Worm (Caenorhabditis elegans) whole organism, L4 larva: ENCODE data around the gene mrck-1.
A peak's percentile ranks its signal among the peaks of the same experiment; 100 is the strongest.

ENCODE experiments used
- D1046.2 ChIP-seq: fragments of 200-800 bp; sonication (Bioruptor generic); IDR thresholded peaks from 2 replicates; pipeline ENCODE4 v1.3.6; 2022; ENCODE audit warnings: missing genetic modification characterization, missing compliant biosample characterization
- F37D6.2 ChIP-seq: sonication (generic microtip); optimal IDR thresholded peaks from 2 replicates; lab custom pipeline; 2016; ENCODE audit warnings: mild to moderate bottlenecking, missing genetic modification characterization, missing compliant biosample characterization
- R02D3.7 ChIP-seq: fragments of 150-350 bp; sonication (generic microtip); optimal IDR thresholded peaks from 3 replicates; lab custom pipeline; 2014; ENCODE audit warnings: missing biosample characterization, missing genetic modification characterization
- T20F7.1 ChIP-seq: fragments of 200-800 bp; sonication (Bioruptor generic); optimal IDR thresholded peaks from 2 replicates; lab custom pipeline; 2018; ENCODE audit warnings: mild to moderate bottlenecking, missing genetic modification characterization, missing compliant biosample characterization
- Y48G9A.11 ChIP-seq: fragments of 200-800 bp; sonication (Bioruptor generic); IDR thresholded peaks from 2 replicates; pipeline ENCODE4 v1.3.6; 2022; ENCODE audit warnings: missing genetic modification reagents, missing genetic modification characterization, missing compliant biosample characterization
- Y5F2A.4 ChIP-seq: fragments of 200-800 bp; sonication (Bioruptor generic); optimal IDR thresholded peaks from 2 replicates; lab custom pipeline; 2018; ENCODE audit warnings: mild to moderate bottlenecking, missing genetic modification characterization, missing compliant biosample characterization
- ZK546.5 ChIP-seq, 2 experiments: sonication (generic microtip); optimal IDR thresholded peaks; 2 replicates each; lab custom pipeline; 2017; ENCODE audit warnings: missing biosample characterization in 2 of 2, missing genetic modification characterization in 2 of 2
- aha-1 ChIP-seq: fragments of 150-350 bp; peaks from one replicate; lab custom pipeline; 2014; ENCODE audit warnings: missing biosample characterization, missing genetic modification characterization
- aly-2 ChIP-seq: sonication (generic microtip); optimal IDR thresholded peaks from 2 replicates; lab custom pipeline; 2018; ENCODE audit warnings: missing biosample characterization, missing genetic modification characterization
- ceh-32 ChIP-seq: sonication (generic microtip); optimal IDR thresholded peaks from 2 replicates; lab custom pipeline; 2016; ENCODE audit warnings: mild to moderate bottlenecking, missing genetic modification characterization, missing compliant biosample characterization; ENCODE audit not compliant: poor library complexity
- ceh-82 ChIP-seq: sonication (generic microtip); optimal IDR thresholded peaks from 2 replicates; lab custom pipeline; 2017; ENCODE audit warnings: missing biosample characterization, missing genetic modification characterization
- ces-1 ChIP-seq: fragments of 150-350 bp; sonication (generic microtip); optimal IDR thresholded peaks from 4 replicates; lab custom pipeline; 2014; ENCODE audit warnings: missing biosample characterization, missing genetic modification reagents, missing genetic modification characterization
- ctbp-1 ChIP-seq: fragments of 200-800 bp; sonication (Bioruptor generic); IDR thresholded peaks from 2 replicates; pipeline ENCODE4 v1.3.6; 2022; ENCODE audit warnings: missing genetic modification reagents, missing genetic modification characterization, missing compliant biosample characterization
- daf-12 ChIP-seq: fragments of 150-350 bp; optimal IDR thresholded peaks from 2 replicates; lab custom pipeline; 2014; ENCODE audit warnings: missing biosample characterization, missing genetic modification reagents, missing genetic modification characterization
- daf-16 ChIP-seq, 3 experiments: sonication (generic microtip); optimal IDR thresholded peaks; 2 replicates each; lab custom pipeline; 2016 to 2017; ENCODE audit warnings: missing genetic modification characterization in 3 of 3, missing genetic modification reagents in 3 of 3, mild to moderate bottlenecking in 2 of 3, missing compliant biosample characterization in 2 of 3, missing biosample characterization in 1 of 3, moderate library complexity in 1 of 3
- daf-19 ChIP-seq: fragments of 200-800 bp; sonication (Bioruptor generic); conservative IDR thresholded peaks from 2 replicates; pipeline ENCODE4 v1.3.6; 2022; ENCODE audit warnings: missing genetic modification characterization, missing compliant biosample characterization
- dmd-6 ChIP-seq: fragments of 200-800 bp; sonication (Bioruptor generic); IDR thresholded peaks from 2 replicates; pipeline ENCODE4 v1.3.6; 2022; ENCODE audit warnings: missing genetic modification reagents, missing genetic modification characterization, missing compliant biosample characterization
- dpl-1 ChIP-seq: fragments of 150-350 bp; optimal IDR thresholded peaks from 2 replicates; lab custom pipeline; 2014; ENCODE audit warnings: missing biosample characterization, missing genetic modification reagents, missing genetic modification characterization
- dve-1 ChIP-seq: sonication (generic microtip); optimal IDR thresholded peaks from 2 replicates; lab custom pipeline; 2017; ENCODE audit warnings: antibody characterized with exemption, mild to moderate bottlenecking, missing genetic modification characterization, missing compliant biosample characterization; ENCODE audit not compliant: insufficient read depth
- egl-27 ChIP-seq: sonication (generic microtip); optimal IDR thresholded peaks from 3 replicates; lab custom pipeline; 2017; ENCODE audit warnings: missing biosample characterization, missing genetic modification reagents, missing genetic modification characterization
- hlh-11 ChIP-seq: fragments of 200-800 bp; sonication (Bioruptor generic); optimal IDR thresholded peaks from 2 replicates; lab custom pipeline; 2018; ENCODE audit warnings: mild to moderate bottlenecking, missing genetic modification characterization, missing compliant biosample characterization
- hlh-30 ChIP-seq: sonication (generic microtip); optimal IDR thresholded peaks from 2 replicates; lab custom pipeline; 2017; ENCODE audit warnings: antibody characterized with exemption, mild to moderate bottlenecking, missing genetic modification characterization, missing compliant biosample characterization; ENCODE audit not compliant: insufficient read depth
- hmg-1.1 ChIP-seq: fragments of 200-800 bp; sonication (Bioruptor generic); IDR thresholded peaks from 2 replicates; pipeline ENCODE4 v1.3.6; 2022; ENCODE audit warnings: missing genetic modification reagents, missing genetic modification characterization, missing compliant biosample characterization
- jun-1 ChIP-seq: fragments of 150-350 bp; optimal IDR thresholded peaks from 2 replicates; lab custom pipeline; 2014; ENCODE audit warnings: missing biosample characterization, missing genetic modification reagents, missing genetic modification characterization
- lim-7 ChIP-seq: fragments of 200-800 bp; sonication (Bioruptor generic); IDR thresholded peaks from 2 replicates; pipeline ENCODE4 v1.3.6; 2022; ENCODE audit warnings: missing genetic modification characterization, missing compliant biosample characterization
- lin-1 ChIP-seq: fragments of 200-800 bp; sonication (Bioruptor generic); IDR thresholded peaks from 2 replicates; pipeline ENCODE4 v1.3.6; 2022; ENCODE audit warnings: missing genetic modification reagents, missing genetic modification characterization, missing compliant biosample characterization
- lin-15B ChIP-seq: fragments of 150-350 bp; sonication (generic microtip); optimal IDR thresholded peaks from 3 replicates; lab custom pipeline; 2014; ENCODE audit warnings: missing biosample characterization, missing genetic modification characterization
- lir-3 ChIP-seq: sonication (generic microtip); optimal IDR thresholded peaks from 2 replicates; lab custom pipeline; 2016; ENCODE audit warnings: mild to moderate bottlenecking, missing genetic modification characterization, missing compliant biosample characterization
- mdl-1 ChIP-seq, 2 experiments: fragments of 150-350 bp in 1 of 2; sonication (generic microtip) in 1 of 2; optimal IDR thresholded peaks; 2 replicates each; lab custom pipeline; 2014 to 2017; ENCODE audit warnings: missing biosample characterization in 2 of 2, missing genetic modification characterization in 2 of 2
- mes-2 ChIP-seq: sonication (generic microtip); optimal IDR thresholded peaks from 2 replicates; lab custom pipeline; 2016; ENCODE audit warnings: missing genotype, mild to moderate bottlenecking, missing genetic modification characterization, missing compliant biosample characterization; ENCODE audit not compliant: poor library complexity, severe bottlenecking
- mxl-2 ChIP-seq: fragments of 200-800 bp; sonication (Bioruptor generic); conservative IDR thresholded peaks from 2 replicates; pipeline ENCODE4 v1.3.6; 2022; ENCODE audit warnings: missing genetic modification reagents, missing genetic modification characterization, missing compliant biosample characterization
- mxl-3 ChIP-seq: fragments of 200-800 bp; sonication (Bioruptor generic); optimal IDR thresholded peaks from 2 replicates; lab custom pipeline; 2018; ENCODE audit warnings: mild to moderate bottlenecking, missing genetic modification characterization, missing compliant biosample characterization
- nhr-10 ChIP-seq: fragments of 150-350 bp; optimal IDR thresholded peaks from 2 replicates; lab custom pipeline; 2014; ENCODE audit warnings: missing biosample characterization, missing genetic modification characterization
- nhr-102 ChIP-seq: sonication (generic microtip); optimal IDR thresholded peaks from 2 replicates; lab custom pipeline; 2016; ENCODE audit warnings: mild to moderate bottlenecking, missing genetic modification characterization, moderate library complexity, missing compliant biosample characterization
- nhr-28 ChIP-seq: fragments of 150-350 bp; optimal IDR thresholded peaks from 2 replicates; lab custom pipeline; 2014; ENCODE audit warnings: missing biosample characterization, missing genetic modification characterization
- nhr-48 ChIP-seq: sonication (generic microtip); optimal IDR thresholded peaks from 2 replicates; lab custom pipeline; 2016; ENCODE audit warnings: mild to moderate bottlenecking, missing genetic modification characterization, missing compliant biosample characterization
- nhr-76 ChIP-seq: fragments of 150-350 bp; optimal IDR thresholded peaks from 2 replicates; lab custom pipeline; 2014; ENCODE audit warnings: missing biosample characterization, missing genetic modification characterization
- php-3 ChIP-seq: fragments of 200-800 bp; sonication (Bioruptor generic); IDR thresholded peaks from 2 replicates; pipeline ENCODE4 v1.3.6; 2022; ENCODE audit warnings: missing genetic modification reagents, missing genetic modification characterization, missing compliant biosample characterization
- pqm-1 ChIP-seq: sonication (generic microtip); optimal IDR thresholded peaks from 2 replicates; lab custom pipeline; 2017; ENCODE audit warnings: missing biosample characterization, missing genetic modification characterization
- sdz-12 ChIP-seq: fragments of 200-800 bp; sonication (Bioruptor generic); optimal IDR thresholded peaks from 2 replicates; lab custom pipeline; 2018; ENCODE audit warnings: mild to moderate bottlenecking, missing genetic modification characterization, missing compliant biosample characterization
- unc-39 ChIP-seq: sonication (generic microtip); optimal IDR thresholded peaks from 2 replicates; lab custom pipeline; 2017; ENCODE audit warnings: missing biosample characterization, missing genetic modification characterization
- unc-62 ChIP-seq, 3 experiments: fragments of 150-350 bp in 1 of 3; sonication (generic microtip); optimal IDR thresholded peaks in 2 of 3; peaks in 1 of 3; 1 replicate in 1 of 3; 2 replicates in 2 of 3; lab custom pipeline; 2014 to 2017; ENCODE audit warnings: missing biosample characterization in 3 of 3, missing genetic modification characterization in 3 of 3, missing genetic modification reagents in 3 of 3, missing genotype in 1 of 3
- ztf-11 ChIP-seq: fragments of 150-350 bp; optimal IDR thresholded peaks from 2 replicates; lab custom pipeline; 2014; ENCODE audit warnings: missing biosample characterization, missing genetic modification characterization
- ztf-7 ChIP-seq: fragments of 150-350 bp; optimal IDR thresholded peaks from 2 replicates; lab custom pipeline; 2014; ENCODE audit warnings: missing biosample characterization, missing genetic modification characterization

The mrck-1 gene

DNA sequence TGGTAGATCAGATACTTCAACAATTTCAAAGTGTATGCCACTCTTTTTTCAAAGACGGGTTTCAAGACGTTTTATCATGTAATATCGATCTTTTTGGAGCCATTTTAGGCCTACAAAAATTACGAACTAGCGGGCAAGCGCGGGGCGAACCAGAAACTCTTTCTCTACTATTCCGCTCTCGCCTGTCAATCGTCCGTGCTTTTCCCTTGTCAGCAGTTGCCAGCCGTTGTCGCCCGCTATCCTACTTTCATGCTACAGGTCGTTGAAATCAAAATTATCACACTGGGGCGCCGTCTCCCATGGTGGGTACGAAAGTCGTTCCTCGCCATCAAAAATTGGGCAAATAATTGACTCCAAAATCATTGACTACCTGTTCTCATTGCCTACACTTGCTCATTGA, 34.0 kb upstream of the mrck-1 start:
- TF ChIP-seq dmd-6 (GFP tag; lab: Robert Waterston, UW) (peak; percentile 58), nhr-48 (tag; lab: Kevin White, UChicago) (no peak), hlh-11 (tag; lab: Kevin White, UChicago) (peak; percentile 15)

DNA sequence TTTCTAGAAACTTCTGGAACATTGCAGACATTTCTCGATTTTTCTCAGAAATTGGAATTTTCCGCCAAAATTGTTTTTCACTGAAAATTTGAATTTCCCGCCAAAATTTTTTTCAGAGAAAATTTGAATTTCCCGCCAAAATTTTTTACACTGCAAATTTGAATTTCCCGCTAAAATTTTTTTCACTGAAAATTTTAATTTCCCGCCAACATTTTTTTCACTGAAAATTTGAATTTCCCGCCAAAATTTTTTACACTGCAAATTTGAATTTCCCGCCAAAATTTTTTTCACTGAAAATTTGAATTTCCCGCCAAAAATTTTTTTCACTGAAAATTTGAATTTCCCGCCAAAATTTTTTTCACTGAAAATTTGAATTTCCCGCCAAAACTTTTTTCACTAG, 29.4 kb upstream of the mrck-1 start:
- 0 out of 2 replicates have a peak, but pooled peaks have one; percentile 35 for TF ChIP-seq Y48G9A.11

DNA sequence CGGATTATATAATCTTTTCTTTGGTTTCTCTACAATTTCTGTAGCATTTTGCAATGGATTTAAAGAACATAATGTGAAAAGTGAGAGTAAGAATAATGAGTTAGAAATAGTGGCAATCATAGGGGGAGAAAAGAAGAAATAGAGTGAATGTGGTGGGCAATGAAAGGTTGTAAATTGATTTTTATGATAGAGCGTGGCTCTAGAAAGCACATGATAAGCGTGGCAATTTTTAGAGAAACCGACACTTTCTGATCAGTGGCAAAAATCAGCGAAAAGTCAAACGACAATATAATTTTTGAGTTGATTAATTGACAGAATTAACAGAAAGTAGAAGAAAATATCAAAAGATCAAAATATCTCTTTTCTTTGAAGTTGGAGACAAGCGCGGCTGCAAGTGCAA, 25.3 kb upstream of the mrck-1 start, which contains the start of gene K12B6.9:
TSS of gene K12B6.9 (minus strand) at position 266 of the 400 bp plus-strand sequence.
- TF ChIP-seq nhr-28 (tag; lab: Kevin White, UChicago) (peak; percentile 48), hlh-30 (tag; lab: Kevin White, UChicago) (peak; percentile 36), Y5F2A.4 (GFP tag; lab: Kevin White, UChicago) (no peak), mdl-1 (tag; optimal IDR thresholded peaks at IDR 0.05; lab: Kevin White, UChicago) (no peak), unc-62 (GFP tag; optimal IDR thresholded peaks at IDR 0.05 in 1 of 2; lab: Kevin White, UChicago) (peak in 1 of 2 experiments; percentile 54), unc-62 (tag; optimal IDR thresholded peaks at IDR 0.05; lab: Kevin White, UChicago) (no peak), dmd-6 (GFP tag; lab: Robert Waterston, UW) (peak; percentile 64), pqm-1 (tag; lab: Kevin White, UChicago) (peak; percentile 76), daf-12 (no peak), dve-1 (peak; percentile 39), php-3 (GFP tag; lab: Robert Waterston, UW) (peak; percentile 61; the same call in 1 of the 2 replicates), Y48G9A.11 (no peak), hlh-11 (tag; lab: Kevin White, UChicago) (peak; percentile 48), ces-1 (GFP tag; lab: Kevin White, UChicago) (no peak), mxl-2 (GFP tag; lab: Robert Waterston, UW) (no peak), daf-16 (GFP tag; optimal IDR thresholded peaks at IDR 0.05; lab: Kevin White, UChicago) (no peak), daf-16 (tag; optimal IDR thresholded peaks at IDR 0.05; lab: Kevin White, UChicago) (peak; percentile 43), hmg-1.1 (GFP tag; lab: Robert Waterston, UW) (no peak), aha-1 (tag; lab: Kevin White, UChicago) (peak; percentile 34), lir-3 (tag; lab: Kevin White, UChicago) (no peak), nhr-76 (tag; lab: Kevin White, UChicago) (no peak), unc-39 (tag; lab: Kevin White, UChicago) (no peak)
- TF ChIP-seq, all 104 proteins: peak for 10

- no peak for TF ChIP-seq aly-2 (tag; lab: Kevin White, UChicago)
- no peak for TF ChIP-seq ceh-82
- no peak for TF ChIP-seq lin-15B (tag; lab: Kevin White, UChicago)
- TF ChIP-seq mes-2 (tag; lab: Kevin White, UChicago), result no peak
- TF ChIP-seq F37D6.2, result no peak
- no peak for TF ChIP-seq ceh-32 (tag; lab: Kevin White, UChicago)
- no peak for TF ChIP-seq D1046.2
- no peak for TF ChIP-seq ZK546.5 (tag; optimal IDR thresholded peaks at IDR 0.05; lab: Kevin White, UChicago)
- TF ChIP-seq unc-39 (tag; lab: Kevin White, UChicago), result no peak
- peak; percentile 52 for TF ChIP-seq dve-1
- TF ChIP-seq lim-7 (GFP tag; lab: Robert Waterston, UW), result no peak
- TF ChIP-seq R02D3.7 (tag; lab: Kevin White, UChicago), result no peak
- TF ChIP-seq ctbp-1 (GFP tag; lab: Robert Waterston, UW), result no peak
- TF ChIP-seq mxl-2 (GFP tag; lab: Robert Waterston, UW), result no peak
- no peak for TF ChIP-seq sdz-12
- TF ChIP-seq lin-1 (GFP tag; lab: Robert Waterston, UW), result no peak
- TF ChIP-seq jun-1 (tag; lab: Kevin White, UChicago), result no peak
- peak; percentile 93 for TF ChIP-seq php-3 (GFP tag; lab: Robert Waterston, UW)
- TF ChIP-seq pqm-1 (tag; lab: Kevin White, UChicago), result peak; percentile 54
- TF ChIP-seq ztf-11, result no peak
- TF ChIP-seq ztf-7, result no peak
- no peak for TF ChIP-seq egl-27 (tag; lab: Kevin White, UChicago)
- no peak for TF ChIP-seq mxl-3 (GFP tag; lab: Kevin White, UChicago)
- no peak for TF ChIP-seq nhr-10 (tag; lab: Kevin White, UChicago)
- peak; percentile 7 for TF ChIP-seq nhr-28 (tag; lab: Kevin White, UChicago)
- TF ChIP-seq nhr-76 (tag; lab: Kevin White, UChicago), result no peak
- no peak for TF ChIP-seq T20F7.1 (GFP tag; lab: Kevin White, UChicago)
- TF ChIP-seq dpl-1 (GFP tag; lab: Kevin White, UChicago), result no peak
- TF ChIP-seq nhr-102, result no peak
- TF ChIP-seq daf-19 (GFP tag; lab: Robert Waterston, UW), result no peak
Measured at ce11 chrV:6291301-6291700, 24.2 kb upstream of the mrck-1 start.
